Fruit fly (Drosophila melanogaster) S2 (cell line): Measurements from ENCODE around the gene unc80.

Experiments used
- CG8478 ChIP-seq: fragments of >200 bp; optimal IDR thresholded peaks from 2 replicates; lab custom pipeline; 2018
- CTCF ChIP-seq, 2 experiments: fragments of >200 bp; optimal IDR thresholded peaks; 2 replicates each; lab custom pipeline; 2018

Gene unc80

dm6 chr3R:27656686-27657535 lies 5.3 kb upstream of the unc80 start, which contains the start of gene tau:
Gene tau (minus strand): TSS chr3R:27656996.
- TF ChIP-seq CTCF (optimal IDR thresholded peaks at IDR 0.05; lab: Kevin White, UChicago) (no peak), CG8478 (lab: Kevin White, UChicago) (no peak)

dm6 chr3R:27660127-27660579 lies 2.1 kb upstream of the unc80 start, which contains the start of gene Mlc1:
Gene Mlc1 (minus strand): TSS chr3R:27660177.
- TF ChIP-seq CTCF (optimal IDR thresholded peaks at IDR 0.05; lab: Kevin White, UChicago) (no peak), CG8478 (lab: Kevin White, UChicago) (no peak)

dm6 chr3R:27661389-27661788 lies 850 bp upstream of the unc80 start:
- TF ChIP-seq CG8478 (lab: Kevin White, UChicago): no peak
- TF ChIP-seq CTCF (optimal IDR thresholded peaks at IDR 0.05; lab: Kevin White, UChicago): no peak

- TF ChIP-seq CTCF (optimal IDR thresholded peaks at IDR 0.05; lab: Kevin White, UChicago) (no peak), CG8478 (lab: Kevin White, UChicago) (no peak)
These were observed 618 bp downstream of the unc80 start for dm6 chr3R:27662857-27663256.

dm6 chr3R:27677174-27677726 lies 15.0 kb downstream of the unc80 start, which contains the start of gene Hsdl2:
Gene Hsdl2 (plus strand): TSS chr3R:27677522.
- TF ChIP-seq CG8478 (lab: Kevin White, UChicago) (no peak), CTCF (optimal IDR thresholded peaks at IDR 0.05; lab: Kevin White, UChicago) (peak in 1 of 2 experiments; percentile 18)

- no peak for TF ChIP-seq CTCF (optimal IDR thresholded peaks at IDR 0.05; lab: Kevin White, UChicago)
- TF ChIP-seq CG8478 (lab: Kevin White, UChicago): no peak
These were observed 16.8 kb downstream of the unc80 start, which contains the start of gene CG12883 for dm6 chr3R:27679019-27679418. Gene CG12883 (plus strand): TSS chr3R:27679291.

dm6 chr3R:27679667-27680066 lies 17.4 kb downstream of the unc80 start:
- TF ChIP-seq CG8478 (lab: Kevin White, UChicago) (no peak), CTCF (optimal IDR thresholded peaks at IDR 0.05; lab: Kevin White, UChicago) (no peak)

dm6 chr3R:27681799-27682198 lies 19.6 kb downstream of the unc80 start, which contains the start of gene Sce:
Gene Sce (minus strand): TSS chr3R:27682029.
- no peak for TF ChIP-seq CG8478 (lab: Kevin White, UChicago)
- TF ChIP-seq CTCF (optimal IDR thresholded peaks at IDR 0.05; lab: Kevin White, UChicago): no peak

dm6 chr3R:27685074-27685473 lies 22.8 kb downstream of the unc80 start:
- TF ChIP-seq CG8478 (lab: Kevin White, UChicago): no peak
- TF ChIP-seq CTCF (optimal IDR thresholded peaks at IDR 0.05; lab: Kevin White, UChicago): no peak

- TF ChIP-seq CTCF (optimal IDR thresholded peaks at IDR 0.05; lab: Kevin White, UChicago) (no peak), CG8478 (lab: Kevin White, UChicago) (no peak)
These were observed 23.3 kb downstream of the unc80 start, which contains the start of gene CG12880 for dm6 chr3R:27685539-27686012. Gene CG12880 (plus strand): TSS chr3R:27685962.

dm6 chr3R:27688034-27688433 lies 25.8 kb downstream of the unc80 start, which contains the start of gene CG31055:
Gene CG31055 (minus strand): TSS chr3R:27688134.
- TF ChIP-seq CG8478 (lab: Kevin White, UChicago): no peak
- TF ChIP-seq CTCF (optimal IDR thresholded peaks at IDR 0.05; lab: Kevin White, UChicago): no peak

dm6 chr3R:27692645-27693307 lies 30.5 kb downstream of the unc80 start:
- TF ChIP-seq CTCF (optimal IDR thresholded peaks at IDR 0.05; lab: Kevin White, UChicago) (no peak), CG8478 (lab: Kevin White, UChicago) (no peak)

dm6 chr3R:27694018-27694417 lies 31.8 kb downstream of the unc80 start, which contains the start of gene CG43319:
Gene CG43319 (plus strand): TSS chr3R:27694318.
- TF ChIP-seq CTCF (optimal IDR thresholded peaks at IDR 0.05; lab: Kevin White, UChicago): no peak
- TF ChIP-seq CG8478 (lab: Kevin White, UChicago): no peak

- no peak for TF ChIP-seq CG8478 (lab: Kevin White, UChicago)
- no peak for TF ChIP-seq CTCF (optimal IDR thresholded peaks at IDR 0.05; lab: Kevin White, UChicago)
These were observed 32.3 kb downstream of the unc80 start, which contains the start of gene Acp98AB for dm6 chr3R:27694583-27694982. Gene Acp98AB (plus strand): TSS chr3R:27694883.
